Fruit fly (Drosophila melanogaster) whole organism, embryonic: ENCODE measurements around the gene ClC-c.

Experiments
- CG2199 ChIP-seq: fragments of 200-800 bp; sonication (Bioruptor generic); IDR thresholded peaks from 3 replicates; pipeline ENCODE4 v1.3.6; 2022; ENCODE audit warnings: missing biosample characterization, missing genetic modification characterization
- caup ChIP-seq: fragments of 200-800 bp; sonication (Bioruptor generic); optimal IDR thresholded peaks from 3 replicates; lab custom pipeline; 2017; ENCODE audit warnings: missing biosample characterization, mild to moderate bottlenecking, missing genetic modification characterization, moderate library complexity; ENCODE audit not compliant: severe bottlenecking
- jigr1 ChIP-seq: fragments of 200-800 bp; sonication (Bioruptor generic); IDR thresholded peaks from 3 replicates; pipeline ENCODE4 v1.3.6; 2022; ENCODE audit warnings: missing biosample characterization, missing genetic modification characterization
- lab ChIP-seq: fragments of 200-800 bp; sonication (Bioruptor generic); optimal IDR thresholded peaks from 3 replicates; lab custom pipeline; 2017; ENCODE audit warnings: missing biosample characterization, missing genetic modification characterization, mild to moderate bottlenecking, moderate library complexity, missing genetic modification reagents
- pum ChIP-seq: fragments of 200-800 bp; sonication (Bioruptor generic); optimal IDR thresholded peaks from 2 replicates; lab custom pipeline; 2016; ENCODE audit warnings: missing biosample characterization, missing genetic modification characterization
- salm ChIP-seq: fragments of 200-800 bp; sonication (Bioruptor generic); optimal IDR thresholded peaks from 2 replicates; lab custom pipeline; 2018; ENCODE audit warnings: missing biosample characterization, mild to moderate bottlenecking, missing genetic modification characterization
- twi ChIP-seq: fragments of 200-800 bp; optimal IDR thresholded peaks from 2 replicates; lab custom pipeline; 2019; ENCODE audit warnings: missing biosample characterization, mild to moderate bottlenecking, missing genetic modification characterization, moderate library complexity

DNA sequence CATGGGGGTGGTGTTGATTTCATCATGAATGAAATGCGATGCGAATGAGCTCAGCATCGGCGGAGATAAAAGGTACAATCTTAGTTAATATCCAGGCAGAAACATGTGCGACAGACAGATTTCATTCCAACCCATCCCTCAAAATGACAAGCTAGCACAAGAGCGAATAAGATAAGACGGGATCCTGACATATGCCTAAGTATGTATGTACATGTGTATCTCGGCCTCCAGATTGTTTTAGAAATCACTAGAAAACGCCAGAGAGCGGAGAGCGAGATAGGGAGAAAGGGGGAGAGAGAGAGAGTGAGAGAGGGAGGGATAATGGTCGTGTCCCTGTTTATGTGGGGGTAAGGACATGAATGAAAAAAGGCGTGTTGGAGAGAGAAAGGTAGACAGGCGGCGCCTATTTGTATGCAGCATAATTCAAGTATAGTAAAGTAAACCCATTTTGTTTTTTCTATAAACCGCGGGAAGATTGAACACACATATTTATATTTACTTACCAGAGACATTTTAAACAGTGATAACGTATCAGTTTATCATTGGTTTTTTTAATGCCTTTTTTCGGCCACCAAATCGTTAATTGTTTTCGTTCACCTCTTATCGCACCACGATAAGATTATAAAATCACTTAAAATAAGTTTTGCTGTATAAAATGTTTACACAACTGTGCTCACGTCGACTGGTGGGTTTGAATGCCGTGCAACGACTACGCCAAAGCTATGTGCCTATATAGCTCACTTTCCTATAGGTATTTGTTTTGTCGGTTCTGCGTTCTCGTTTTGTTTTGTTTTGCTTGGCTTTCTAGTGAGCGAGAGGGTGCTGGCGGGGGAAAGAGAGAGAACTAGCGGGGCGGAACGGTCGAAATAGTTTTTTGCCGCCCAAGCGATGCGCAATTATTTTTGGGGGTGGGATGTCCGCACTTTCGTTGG lies 40.0 kb upstream of the ClC-c start:
- TF ChIP-seq lab (GFP tag; lab: Kevin White, UChicago) (peak; percentile 85), CG2199 (peak; percentile 64; the same call in 2 of the 3 replicates), pum (GFP tag; lab: Kevin White, UChicago) (peak; percentile 8), caup (GFP tag; lab: Kevin White, UChicago) (peak; percentile 44), jigr1 (GFP tag; lab: Robert Waterston, UW) (no peak), salm (tag; lab: Kevin White, UChicago) (peak; percentile 34), twi (peak; percentile 88)
